Worm (Caenorhabditis elegans): ENCODE data around the gene nmur-3.

The nmur-3 gene

ce11 chrX:4464367-4464766 is 2.0 kb upstream of the nmur-3 start:
- TF ChIP-seq klf-2 (GFP tag; conservative IDR thresholded peaks at IDR 0.05) (no peak), cog-1 (tag; optimal IDR thresholded peaks at IDR 0.05) (no peak), flt-1 (GFP tag; IDR thresholded peaks at IDR 0.05) (no peak), ztf-23 (GFP tag; IDR thresholded peaks at IDR 0.05) (no peak), med-1 (GFP tag; optimal IDR thresholded peaks at IDR 0.05; ENCODE audit: insufficient read depth) (no peak), T22C8.4 (GFP tag; IDR thresholded peaks at IDR 0.05) (no peak), tab-1 (GFP tag; IDR thresholded peaks at IDR 0.05) (no peak), ref-1 (GFP tag; conservative IDR thresholded peaks at IDR 0.05) (no peak), ztf-29 (GFP tag; IDR thresholded peaks at IDR 0.05) (no peak)

DNA sequence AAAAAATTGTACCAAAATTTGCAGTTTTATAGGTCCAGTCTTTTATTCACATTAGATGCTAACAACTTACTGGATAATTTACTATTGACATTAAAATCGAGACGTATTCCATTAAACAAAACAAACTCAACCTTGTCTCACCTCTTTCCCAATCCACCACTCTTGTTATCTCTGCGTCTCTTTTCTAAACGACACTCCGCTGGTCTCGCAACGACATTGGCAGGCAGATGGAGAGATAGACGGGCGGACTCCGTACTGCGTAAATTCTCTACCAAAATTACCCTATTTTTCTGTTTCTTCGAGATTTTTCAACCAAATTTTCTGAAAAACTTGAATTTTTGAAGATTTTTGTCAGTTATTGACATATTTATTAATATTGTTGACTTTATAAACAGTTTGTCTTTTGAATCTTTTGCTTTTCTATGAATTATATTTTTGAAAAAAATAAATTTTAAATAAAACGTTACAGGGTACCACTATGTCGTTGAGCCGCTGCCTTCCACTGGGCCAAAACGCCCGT is 3.0 kb downstream of the nmur-3 start, which contains the start of gene asb-2:
TSS of gene asb-2 (plus strand) at position 470 of the 520 bp plus-strand sequence.
- TF ChIP-seq ztf-29 (GFP tag; IDR thresholded peaks at IDR 0.05) (no peak), klf-2 (GFP tag; conservative IDR thresholded peaks at IDR 0.05) (no peak), cog-1 (tag; optimal IDR thresholded peaks at IDR 0.05) (peak; percentile 50), med-1 (GFP tag; optimal IDR thresholded peaks at IDR 0.05; ENCODE audit: insufficient read depth) (no peak), flt-1 (GFP tag; IDR thresholded peaks at IDR 0.05) (no peak), ref-1 (GFP tag; conservative IDR thresholded peaks at IDR 0.05) (no peak), T22C8.4 (GFP tag; IDR thresholded peaks at IDR 0.05) (no peak), ztf-23 (GFP tag; IDR thresholded peaks at IDR 0.05) (0 out of 2 replicates have a peak, but pooled peaks have one; percentile 16), tab-1 (GFP tag; IDR thresholded peaks at IDR 0.05) (no peak)

DNA sequence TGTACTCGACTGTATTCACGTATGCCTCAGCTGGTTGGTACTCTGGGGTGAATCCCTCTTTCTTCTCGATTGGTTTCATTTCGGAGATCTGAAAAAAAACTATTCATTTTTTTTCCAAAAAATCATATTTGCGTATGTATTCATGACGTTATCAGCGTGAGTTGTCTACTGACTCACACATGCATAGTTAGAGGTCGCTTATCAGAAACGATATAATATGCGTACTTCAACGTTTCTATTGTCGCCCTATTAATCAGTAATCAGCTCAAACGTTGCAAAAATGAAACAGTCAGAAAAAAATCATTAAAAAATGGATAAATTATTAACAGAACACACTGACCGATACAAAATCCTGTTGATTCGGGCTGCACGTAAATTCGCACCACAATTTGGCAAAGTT is 12.2 kb downstream of the nmur-3 start:
- TF ChIP-seq tab-1 (GFP tag; IDR thresholded peaks at IDR 0.05), result no peak
- no peak for TF ChIP-seq flt-1 (GFP tag; IDR thresholded peaks at IDR 0.05)
- no peak for TF ChIP-seq klf-2 (GFP tag; conservative IDR thresholded peaks at IDR 0.05)
- no peak for TF ChIP-seq ztf-23 (GFP tag; IDR thresholded peaks at IDR 0.05)

ce11 chrX:4479960-4480359 is 13.6 kb downstream of the nmur-3 start:
- no peak for TF ChIP-seq T22C8.4 (GFP tag; IDR thresholded peaks at IDR 0.05)
- no peak for TF ChIP-seq ref-1 (GFP tag; conservative IDR thresholded peaks at IDR 0.05)
- no peak for TF ChIP-seq ztf-29 (GFP tag; IDR thresholded peaks at IDR 0.05)
- no peak for TF ChIP-seq ztf-23 (GFP tag; IDR thresholded peaks at IDR 0.05)
- TF ChIP-seq med-1 (GFP tag; optimal IDR thresholded peaks at IDR 0.05; ENCODE audit: insufficient read depth), result no peak
- no peak for TF ChIP-seq cog-1 (tag; optimal IDR thresholded peaks at IDR 0.05)
- TF ChIP-seq tab-1 (GFP tag; IDR thresholded peaks at IDR 0.05), result no peak
- TF ChIP-seq flt-1 (GFP tag; IDR thresholded peaks at IDR 0.05), result no peak
- TF ChIP-seq klf-2 (GFP tag; conservative IDR thresholded peaks at IDR 0.05), result no peak

ce11 chrX:4480800-4481199 is 14.5 kb downstream of the nmur-3 start:
- TF ChIP-seq cog-1 (tag; optimal IDR thresholded peaks at IDR 0.05) (no peak), klf-2 (GFP tag; conservative IDR thresholded peaks at IDR 0.05) (no peak), ztf-23 (GFP tag; IDR thresholded peaks at IDR 0.05) (no peak), T22C8.4 (GFP tag; IDR thresholded peaks at IDR 0.05) (no peak), ztf-29 (GFP tag; IDR thresholded peaks at IDR 0.05) (no peak), tab-1 (GFP tag; IDR thresholded peaks at IDR 0.05) (no peak)

DNA sequence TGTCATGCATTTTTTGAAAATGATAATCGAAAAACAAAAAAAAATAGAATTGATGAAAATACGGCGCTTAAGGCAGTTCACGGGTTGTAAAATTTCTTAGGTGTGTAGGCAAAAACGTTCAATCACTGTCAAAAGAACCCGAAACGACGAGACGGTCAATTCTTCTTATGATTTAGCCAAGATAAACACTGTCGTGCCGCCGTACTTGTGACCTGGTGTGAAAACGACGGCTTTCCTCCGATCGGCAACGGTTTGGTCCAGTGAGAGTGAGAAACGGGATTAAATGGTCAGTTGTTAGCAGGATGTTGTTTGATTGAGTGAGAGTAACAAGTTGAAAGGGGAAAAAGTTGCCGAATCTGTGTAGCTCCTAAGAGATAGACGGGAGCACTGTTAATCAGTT is 17.8 kb downstream of the nmur-3 start:
- TF ChIP-seq ztf-29 (GFP tag; IDR thresholded peaks at IDR 0.05), result no peak
- TF ChIP-seq med-1 (GFP tag; optimal IDR thresholded peaks at IDR 0.05; ENCODE audit: insufficient read depth), result no peak
- TF ChIP-seq ztf-23 (GFP tag; IDR thresholded peaks at IDR 0.05), result no peak
- no peak for TF ChIP-seq tab-1 (GFP tag; IDR thresholded peaks at IDR 0.05)
- no peak for TF ChIP-seq flt-1 (GFP tag; IDR thresholded peaks at IDR 0.05)
- no peak for TF ChIP-seq cog-1 (tag; optimal IDR thresholded peaks at IDR 0.05)
- no peak for TF ChIP-seq T22C8.4 (GFP tag; IDR thresholded peaks at IDR 0.05)
- no peak for TF ChIP-seq ref-1 (GFP tag; conservative IDR thresholded peaks at IDR 0.05)
- TF ChIP-seq klf-2 (GFP tag; conservative IDR thresholded peaks at IDR 0.05), result no peak

- TF ChIP-seq ref-1 (GFP tag; conservative IDR thresholded peaks at IDR 0.05) (no peak), flt-1 (GFP tag; IDR thresholded peaks at IDR 0.05) (no peak), ztf-29 (GFP tag; IDR thresholded peaks at IDR 0.05) (no peak), T22C8.4 (GFP tag; IDR thresholded peaks at IDR 0.05) (no peak), ztf-23 (GFP tag; IDR thresholded peaks at IDR 0.05) (no peak), klf-2 (GFP tag; conservative IDR thresholded peaks at IDR 0.05) (no peak), cog-1 (tag; optimal IDR thresholded peaks at IDR 0.05) (no peak), tab-1 (GFP tag; IDR thresholded peaks at IDR 0.05) (no peak), med-1 (GFP tag; optimal IDR thresholded peaks at IDR 0.05; ENCODE audit: insufficient read depth) (no peak)
Observed at ce11 chrX:4488807-4489336, 22.6 kb downstream of the nmur-3 start, which contains the start of gene ncr-1. TSS of gene ncr-1 (minus strand) at chrX:4488857.

- no peak for TF ChIP-seq tab-1 (GFP tag; IDR thresholded peaks at IDR 0.05)
- TF ChIP-seq ztf-29 (GFP tag; IDR thresholded peaks at IDR 0.05), result no peak
- no peak for TF ChIP-seq ref-1 (GFP tag; conservative IDR thresholded peaks at IDR 0.05)
- TF ChIP-seq cog-1 (tag; optimal IDR thresholded peaks at IDR 0.05), result no peak
- no peak for TF ChIP-seq T22C8.4 (GFP tag; IDR thresholded peaks at IDR 0.05)
- TF ChIP-seq flt-1 (GFP tag; IDR thresholded peaks at IDR 0.05), result no peak
- TF ChIP-seq med-1 (GFP tag; optimal IDR thresholded peaks at IDR 0.05; ENCODE audit: insufficient read depth), result no peak
- TF ChIP-seq klf-2 (GFP tag; conservative IDR thresholded peaks at IDR 0.05), result no peak
- TF ChIP-seq ztf-23 (GFP tag; IDR thresholded peaks at IDR 0.05), result no peak
Observed at ce11 chrX:4490400-4490799, 24.1 kb downstream of the nmur-3 start.

DNA sequence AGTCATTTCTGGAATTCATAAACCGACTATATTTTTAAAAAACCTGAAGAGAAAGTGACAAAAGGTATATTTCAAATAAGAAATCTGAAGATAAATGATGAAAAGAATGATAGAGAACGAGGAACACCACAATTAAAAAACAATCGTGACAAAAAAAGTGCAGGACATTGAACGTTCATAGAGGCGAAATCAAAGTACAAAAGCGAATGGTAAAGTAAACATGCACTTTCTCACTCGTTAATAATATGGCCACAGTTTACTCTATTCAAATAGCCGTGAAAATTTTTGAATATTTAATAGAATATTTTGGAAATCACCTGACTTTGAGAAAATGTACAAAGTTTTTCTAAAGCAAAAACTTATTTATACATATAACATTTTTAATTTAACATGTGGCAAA is 25.9 kb downstream of the nmur-3 start, which contains the start of gene F46H6.5:
TSS of gene F46H6.5 (minus strand) at position 10 of the 400 bp plus-strand sequence.
- TF ChIP-seq med-1 (GFP tag; optimal IDR thresholded peaks at IDR 0.05; ENCODE audit: insufficient read depth), result no peak
- TF ChIP-seq klf-2 (GFP tag; conservative IDR thresholded peaks at IDR 0.05), result no peak
- no peak for TF ChIP-seq ztf-23 (GFP tag; IDR thresholded peaks at IDR 0.05)
- TF ChIP-seq cog-1 (tag; optimal IDR thresholded peaks at IDR 0.05), result no peak
- no peak for TF ChIP-seq T22C8.4 (GFP tag; IDR thresholded peaks at IDR 0.05)
- TF ChIP-seq ztf-29 (GFP tag; IDR thresholded peaks at IDR 0.05), result no peak
- no peak for TF ChIP-seq flt-1 (GFP tag; IDR thresholded peaks at IDR 0.05)
- no peak for TF ChIP-seq tab-1 (GFP tag; IDR thresholded peaks at IDR 0.05)
- TF ChIP-seq ref-1 (GFP tag; conservative IDR thresholded peaks at IDR 0.05), result no peak
